Worm (Caenorhabditis elegans) whole organism, L1 larva: ENCODE data around the gene srh-71.

Experiments used
- C04F5.9 ChIP-seq: sonication (generic microtip); optimal IDR thresholded peaks from 2 replicates; lab custom pipeline; 2016; ENCODE audit warnings: missing genetic modification characterization, missing compliant biosample characterization
- C16A3.4 ChIP-seq: fragments of 150-350 bp; optimal IDR thresholded peaks from 2 replicates; lab custom pipeline; 2014; ENCODE audit warnings: missing biosample characterization, missing genetic modification characterization
- C34B4.2 ChIP-seq: sonication (generic microtip); optimal IDR thresholded peaks from 2 replicates; lab custom pipeline; 2017; ENCODE audit warnings: mild to moderate bottlenecking, missing genetic modification characterization, missing compliant biosample characterization
- Y116A8C.19 ChIP-seq: sonication (generic microtip); optimal IDR thresholded peaks from 2 replicates; lab custom pipeline; 2016; ENCODE audit warnings: missing compliant biosample characterization, missing genetic modification characterization, borderline replicate concordance
- blmp-1 ChIP-seq: fragments of 150-350 bp; optimal IDR thresholded peaks from 2 replicates; lab custom pipeline; 2014; ENCODE audit warnings: missing biosample characterization, missing genetic modification characterization
- ceh-8 ChIP-seq: fragments of 200-800 bp; sonication (Bioruptor generic); optimal IDR thresholded peaks from 2 replicates; lab custom pipeline; 2018; ENCODE audit warnings: mild to moderate bottlenecking, missing genetic modification characterization, moderate library complexity, missing compliant biosample characterization
- ceh-88 ChIP-seq: fragments of 200-800 bp; sonication (Bioruptor generic); IDR thresholded peaks from 2 replicates; pipeline ENCODE4 v1.3.6; 2022; ENCODE audit warnings: missing genetic modification characterization, missing compliant biosample characterization
- ceh-90 ChIP-seq: sonication (generic microtip); optimal IDR thresholded peaks from 2 replicates; lab custom pipeline; 2016; ENCODE audit warnings: missing genetic modification characterization, missing compliant biosample characterization
- dsc-1 ChIP-seq: sonication (generic microtip); optimal IDR thresholded peaks from 2 replicates; lab custom pipeline; 2016; ENCODE audit warnings: mild to moderate bottlenecking, missing genetic modification characterization, missing compliant biosample characterization
- efl-1 ChIP-seq, 4 experiments: fragments of 150-350 bp; optimal IDR thresholded peaks in 3 of 4; peaks in 1 of 4; 1 replicate in 1 of 4; 2 replicates in 3 of 4; lab custom pipeline; 2014; ENCODE audit warnings: missing biosample characterization in 2 of 4, missing genetic modification characterization in 2 of 4, missing genetic modification reagents in 2 of 4
- efl-3 ChIP-seq: fragments of 200-800 bp; sonication (Bioruptor generic); optimal IDR thresholded peaks from 2 replicates; lab custom pipeline; 2018; ENCODE audit warnings: mild to moderate bottlenecking, missing genetic modification characterization, missing compliant biosample characterization
- egl-13 ChIP-seq: sonication (generic microtip); optimal IDR thresholded peaks from 2 replicates; lab custom pipeline; 2016; ENCODE audit warnings: missing genotype, missing genetic modification reagents, missing genetic modification characterization, missing compliant biosample characterization
- elt-3 ChIP-seq, 6 experiments: fragments of 150-350 bp in 1 of 6; sonication (generic microtip); optimal IDR thresholded peaks; 2 replicates each; lab custom pipeline; 2017 to 2018; ENCODE audit warnings: missing biosample characterization in 6 of 6, missing genetic modification characterization in 6 of 6, inconsistent platforms in 1 of 6
- ets-5 ChIP-seq: fragments of 200-800 bp; sonication (Bioruptor generic); IDR thresholded peaks from 2 replicates; pipeline ENCODE4 v1.3.6; 2022; ENCODE audit warnings: missing genetic modification characterization, missing compliant biosample characterization
- fkh-10 ChIP-seq: sonication (generic microtip); optimal IDR thresholded peaks from 2 replicates; lab custom pipeline; 2017; ENCODE audit warnings: missing biosample characterization, missing genetic modification reagents, missing genetic modification characterization
- fkh-8 ChIP-seq: sonication (generic microtip); optimal IDR thresholded peaks from 2 replicates; lab custom pipeline; 2016; ENCODE audit warnings: mild to moderate bottlenecking, missing genetic modification characterization, missing compliant biosample characterization
- hlh-17 ChIP-seq: fragments of 200-800 bp; sonication (Bioruptor generic); optimal IDR thresholded peaks from 2 replicates; lab custom pipeline; 2018; ENCODE audit warnings: missing genetic modification characterization, mild to moderate bottlenecking, missing compliant biosample characterization, moderate library complexity, borderline replicate concordance
- hlh-4 ChIP-seq: sonication (generic microtip); optimal IDR thresholded peaks from 2 replicates; lab custom pipeline; 2016; ENCODE audit warnings: mild to moderate bottlenecking, missing genetic modification characterization, missing compliant biosample characterization
- hpl-2 ChIP-seq: fragments of 150-350 bp; optimal IDR thresholded peaks from 2 replicates; lab custom pipeline; 2014; ENCODE audit warnings: missing biosample characterization, missing genetic modification reagents, missing genetic modification characterization
- isw-1 ChIP-seq: fragments of 200-800 bp; sonication (Bioruptor generic); IDR thresholded peaks from 2 replicates; pipeline ENCODE4 v1.3.6; 2022; ENCODE audit warnings: missing genetic modification characterization, missing compliant biosample characterization
- lin-13 ChIP-seq: fragments of 150-350 bp; optimal IDR thresholded peaks from 2 replicates; lab custom pipeline; 2014; ENCODE audit warnings: missing biosample characterization, missing genetic modification reagents, missing genetic modification characterization
- lin-15B ChIP-seq: fragments of 150-350 bp; sonication (generic microtip); optimal IDR thresholded peaks from 3 replicates; lab custom pipeline; 2014; ENCODE audit warnings: missing biosample characterization, missing genetic modification characterization
- lin-35 ChIP-seq, 2 experiments: fragments of 150-350 bp; optimal IDR thresholded peaks; 2 replicates each; lab custom pipeline; 2014; ENCODE audit warnings: missing biosample characterization in 2 of 2, missing genetic modification characterization in 2 of 2, missing genetic modification reagents in 2 of 2
- lin-39 ChIP-seq: fragments of 150-350 bp; optimal IDR thresholded peaks from 2 replicates; lab custom pipeline; 2014; ENCODE audit warnings: missing biosample characterization, missing genetic modification reagents, missing genetic modification characterization
- lsy-2 ChIP-seq, 2 experiments: fragments of 150-350 bp; optimal IDR thresholded peaks; 2 replicates each; lab custom pipeline; 2014; ENCODE audit warnings: missing biosample characterization in 2 of 2, missing genetic modification characterization in 2 of 2
- mab-9 ChIP-seq: fragments of 200-800 bp; sonication (Bioruptor generic); IDR thresholded peaks from 2 replicates; pipeline ENCODE4 v1.3.6; 2022; ENCODE audit warnings: missing genetic modification reagents, missing genetic modification characterization, missing compliant biosample characterization
- nhr-12 ChIP-seq: sonication (generic microtip); optimal IDR thresholded peaks from 2 replicates; lab custom pipeline; 2017; ENCODE audit warnings: missing biosample characterization, missing genetic modification characterization
- nhr-20 ChIP-seq: sonication (generic microtip); optimal IDR thresholded peaks from 2 replicates; lab custom pipeline; 2016; ENCODE audit warnings: mild to moderate bottlenecking, missing genetic modification characterization, missing compliant biosample characterization
- nhr-237 ChIP-seq: fragments of 150-350 bp; optimal IDR thresholded peaks from 2 replicates; lab custom pipeline; 2014; ENCODE audit warnings: missing biosample characterization, missing genetic modification characterization
- nhr-28 ChIP-seq: fragments of 150-350 bp; optimal IDR thresholded peaks from 2 replicates; lab custom pipeline; 2014; ENCODE audit warnings: missing biosample characterization, missing genetic modification characterization
- nhr-47 ChIP-seq: sonication (generic microtip); optimal IDR thresholded peaks from 2 replicates; lab custom pipeline; 2016; ENCODE audit warnings: mild to moderate bottlenecking, missing genetic modification characterization, moderate library complexity, missing compliant biosample characterization
- nhr-71 ChIP-seq: sonication (generic microtip); optimal IDR thresholded peaks from 2 replicates; lab custom pipeline; 2016; ENCODE audit warnings: mild to moderate bottlenecking, missing genetic modification characterization, moderate library complexity, missing compliant biosample characterization
- nhr-84 ChIP-seq: sonication (generic microtip); optimal IDR thresholded peaks from 2 replicates; lab custom pipeline; 2017; ENCODE audit warnings: missing biosample characterization, missing genetic modification characterization
- nhr-85 ChIP-seq: sonication (generic microtip); peaks from one replicate; lab custom pipeline; 2016; ENCODE audit warnings: missing genetic modification characterization, inconsistent platforms, missing compliant biosample characterization
- nhr-90 ChIP-seq: sonication (generic microtip); optimal IDR thresholded peaks from 2 replicates; lab custom pipeline; 2016; ENCODE audit warnings: mild to moderate bottlenecking, missing genetic modification characterization, missing compliant biosample characterization; ENCODE audit not compliant: poor library complexity
- pag-3 ChIP-seq: sonication (generic microtip); optimal IDR thresholded peaks from 2 replicates; lab custom pipeline; 2017; ENCODE audit warnings: missing genetic modification characterization, mild to moderate bottlenecking, missing compliant biosample characterization, antibody characterized with exemption, borderline replicate concordance; ENCODE audit not compliant: insufficient read depth
- pax-3 ChIP-seq: fragments of 200-800 bp; sonication (Bioruptor generic); optimal IDR thresholded peaks from 2 replicates; lab custom pipeline; 2018; ENCODE audit warnings: mild to moderate bottlenecking, missing genetic modification characterization, moderate library complexity, missing compliant biosample characterization
- pqm-1 ChIP-seq: sonication (generic microtip); optimal IDR thresholded peaks from 3 replicates; lab custom pipeline; 2017; ENCODE audit warnings: missing biosample characterization, missing genetic modification characterization
- skn-1 ChIP-seq: fragments of 150-350 bp; optimal IDR thresholded peaks from 2 replicates; lab custom pipeline; 2014; ENCODE audit warnings: missing biosample characterization, missing genetic modification characterization
- snpc-4 ChIP-seq: fragments of 150-350 bp; optimal IDR thresholded peaks from 2 replicates; lab custom pipeline; 2014; ENCODE audit warnings: missing biosample characterization, missing genetic modification characterization
- snu-23 ChIP-seq: sonication (generic microtip); optimal IDR thresholded peaks from 2 replicates; lab custom pipeline; 2016; ENCODE audit warnings: missing genetic modification characterization, missing compliant biosample characterization
- sox-4 ChIP-seq: sonication (generic microtip); optimal IDR thresholded peaks from 2 replicates; lab custom pipeline; 2016; ENCODE audit warnings: missing genetic modification characterization, missing compliant biosample characterization
- sup-37 ChIP-seq: fragments of 200-800 bp; sonication (Bioruptor generic); optimal IDR thresholded peaks from 2 replicates; lab custom pipeline; 2018; ENCODE audit warnings: mild to moderate bottlenecking, missing genetic modification characterization, missing compliant biosample characterization
- tlp-1 ChIP-seq: fragments of 150-350 bp; optimal IDR thresholded peaks from 2 replicates; lab custom pipeline; 2014; ENCODE audit warnings: missing biosample characterization, missing genetic modification characterization
- unc-130 ChIP-seq: fragments of 150-350 bp; optimal IDR thresholded peaks from 2 replicates; lab custom pipeline; 2017; ENCODE audit warnings: missing biosample characterization, missing genetic modification characterization, inconsistent platforms
- unc-30 ChIP-seq: sonication (generic microtip); optimal IDR thresholded peaks from 2 replicates; lab custom pipeline; 2017; ENCODE audit warnings: missing biosample characterization, missing genetic modification characterization
- unc-62 ChIP-seq: fragments of 150-350 bp; optimal IDR thresholded peaks from 2 replicates; lab custom pipeline; 2014; ENCODE audit warnings: missing biosample characterization, missing genetic modification reagents, missing genetic modification characterization
- unc-98 ChIP-seq: fragments of 200-800 bp; sonication (Bioruptor generic); IDR thresholded peaks from 2 replicates; pipeline ENCODE4 v1.3.6; 2022; ENCODE audit warnings: missing genetic modification characterization, missing compliant biosample characterization
- xbp-1 ChIP-seq: sonication (generic microtip); optimal IDR thresholded peaks from 2 replicates; lab custom pipeline; 2016; ENCODE audit warnings: missing genetic modification characterization, missing compliant biosample characterization
- ztf-4 ChIP-seq: fragments of 150-350 bp; optimal IDR thresholded peaks from 2 replicates; lab custom pipeline; 2014; ENCODE audit warnings: missing biosample characterization, missing genetic modification characterization

Gene srh-71

ce11 chrII:3123206-3123605 is at the start of gene srh-71:
Gene srh-71, plus strand, starts transcription at chrII:3123506.
- TF ChIP-seq unc-98 (GFP tag; lab: Robert Waterston, UW) (no peak), lsy-2 (tag; optimal IDR thresholded peaks at IDR 0.05; lab: Kevin White, UChicago) (no peak), xbp-1 (tag; lab: Kevin White, UChicago) (no peak), unc-130 (no peak), lin-39 (tag; lab: Kevin White, UChicago) (no peak), skn-1 (tag; lab: Kevin White, UChicago) (no peak), Y116A8C.19 (no peak), nhr-84 (tag; lab: Kevin White, UChicago) (no peak), pax-3 (tag; lab: Kevin White, UChicago) (no peak), fkh-10 (GFP tag; lab: Kevin White, UChicago) (no peak), snpc-4 (no peak), unc-30 (tag; lab: Kevin White, UChicago) (no peak), nhr-47 (tag; lab: Kevin White, UChicago) (no peak), pag-3 (tag; lab: Kevin White, UChicago) (no peak), mab-9 (GFP tag; lab: Robert Waterston, UW) (no peak), efl-1 (optimal IDR thresholded peaks at IDR 0.05; lab: Kevin White, UChicago) (no peak), efl-1 (GFP tag; optimal IDR thresholded peaks at IDR 0.05 in 1 of 2; lab: Kevin White, UChicago) (no peak), ceh-8 (GFP tag; lab: Kevin White, UChicago) (no peak)

ce11 chrII:3076915-3077314 is 46.4 kb upstream of the srh-71 start, which contains the start of gene Y25C1A.8:
Gene Y25C1A.8, minus strand, starts transcription at chrII:3076959.
- TF ChIP-seq nhr-84 (tag; lab: Kevin White, UChicago) (no peak), ztf-4 (peak; percentile 86), fkh-8 (tag; lab: Kevin White, UChicago) (peak; percentile 93), hlh-17 (GFP tag; lab: Kevin White, UChicago) (no peak), sup-37 (GFP tag; lab: Kevin White, UChicago) (peak; percentile 84), lin-35 (GFP tag; optimal IDR thresholded peaks at IDR 0.05; lab: Kevin White, UChicago) (peak; percentile 81 to 89), fkh-10 (GFP tag; lab: Kevin White, UChicago) (peak; percentile 87), ceh-90 (tag; lab: Kevin White, UChicago) (peak; percentile 42), nhr-71 (peak; percentile 94), C04F5.9 (tag; lab: Kevin White, UChicago) (peak; percentile 100), hpl-2 (GFP tag; lab: Kevin White, UChicago) (peak; percentile 88), egl-13 (tag; lab: Kevin White, UChicago) (peak; percentile 86), isw-1 (GFP tag; lab: Robert Waterston, UW) (peak; percentile 90), xbp-1 (tag; lab: Kevin White, UChicago) (peak; percentile 99), unc-98 (GFP tag; lab: Robert Waterston, UW) (0 out of 2 replicates have a peak, but pooled peaks have one; percentile 47), unc-62 (GFP tag; lab: Kevin White, UChicago) (no peak), mab-9 (GFP tag; lab: Robert Waterston, UW) (peak; percentile 86), nhr-28 (no peak), lin-15B (tag; lab: Kevin White, UChicago) (peak; percentile 58), ceh-88 (GFP tag; lab: Robert Waterston, UW) (peak; percentile 58), nhr-47 (tag; lab: Kevin White, UChicago) (no peak), C34B4.2 (peak; percentile 78), ets-5 (GFP tag; lab: Robert Waterston, UW) (no peak), nhr-85 (peak; percentile 94), elt-3 (tag; optimal IDR thresholded peaks at IDR 0.05; lab: Kevin White, UChicago) (peak in 3 of 6 experiments; percentile 14 to 80 (median 74)), pqm-1 (tag; lab: Kevin White, UChicago) (no peak), C16A3.4 (tag; lab: Kevin White, UChicago) (peak; percentile 89), sox-4 (tag; lab: Kevin White, UChicago) (peak; percentile 72), ceh-8 (GFP tag; lab: Kevin White, UChicago) (peak; percentile 85), nhr-20 (tag; lab: Kevin White, UChicago) (no peak), lin-13 (GFP tag; lab: Kevin White, UChicago) (peak; percentile 87), hlh-4 (tag; lab: Kevin White, UChicago) (no peak), dsc-1 (tag; lab: Kevin White, UChicago) (no peak), lin-39 (tag; lab: Kevin White, UChicago) (peak; percentile 94), blmp-1 (tag; lab: Kevin White, UChicago) (peak; percentile 43), tlp-1 (no peak), snu-23 (GFP tag; lab: Kevin White, UChicago) (peak; percentile 95), efl-3 (GFP tag; lab: Kevin White, UChicago) (peak; percentile 34), nhr-237 (tag; lab: Kevin White, UChicago) (peak; percentile 49), snpc-4 (peak; percentile 78), nhr-12 (no peak), nhr-90 (tag; lab: Kevin White, UChicago) (no peak)
